Fruit fly (Drosophila melanogaster) whole organism, embryonic: ENCODE measurements around the gene CG32855.

Source experiments
- Abd-B ChIP-seq: fragments of 200-800 bp; sonication (Bioruptor generic); optimal IDR thresholded peaks from 2 replicates; lab custom pipeline; 2018; ENCODE audit warnings: missing biosample characterization, mild to moderate bottlenecking, missing genetic modification characterization, moderate library complexity
- B-H2 ChIP-seq: fragments of 200-800 bp; sonication (Bioruptor generic); optimal IDR thresholded peaks from 2 replicates; lab custom pipeline; 2018; ENCODE audit warnings: missing biosample characterization, mild to moderate bottlenecking, missing genetic modification characterization
- Bdp1 ChIP-seq: fragments of 200-800 bp; sonication (Bioruptor generic); optimal IDR thresholded peaks from 3 replicates; lab custom pipeline; 2016; ENCODE audit warnings: missing biosample characterization, missing genetic modification characterization
- CG1233 ChIP-seq: fragments of 200-800 bp; sonication (Bioruptor generic); optimal IDR thresholded peaks from 4 replicates; lab custom pipeline; 2018; ENCODE audit warnings: missing biosample characterization, mild to moderate bottlenecking, missing genetic modification characterization
- CG12942 ChIP-seq: fragments of 200-800 bp; sonication (Bioruptor generic); optimal IDR thresholded peaks from 3 replicates; lab custom pipeline; 2016; ENCODE audit warnings: missing biosample characterization, missing genetic modification characterization
- CG15601 ChIP-seq: fragments of 200-800 bp; sonication (Bioruptor generic); optimal IDR thresholded peaks from 3 replicates; lab custom pipeline; 2019; ENCODE audit warnings: missing biosample characterization, mild to moderate bottlenecking, missing genetic modification characterization, moderate library complexity
- CG17612 ChIP-seq: fragments of 200-800 bp; sonication (Bioruptor generic); IDR thresholded peaks from 2 replicates; pipeline ENCODE4 v1.3.6; 2022; ENCODE audit warnings: missing biosample characterization, missing genetic modification characterization
- CG1832 ChIP-seq: fragments of 200-800 bp; sonication (Bioruptor generic); optimal IDR thresholded peaks from 2 replicates; lab custom pipeline; 2017; ENCODE audit warnings: missing biosample characterization, mild to moderate bottlenecking, missing genetic modification characterization, inconsistent platforms
- CG18619 ChIP-seq: fragments of 200-800 bp; sonication (Bioruptor generic); optimal IDR thresholded peaks from 3 replicates; lab custom pipeline; 2017; ENCODE audit warnings: missing biosample characterization, mild to moderate bottlenecking, missing genetic modification characterization
- CG2116 ChIP-seq: fragments of 200-800 bp; sonication (Bioruptor generic); optimal IDR thresholded peaks from 3 replicates; lab custom pipeline; 2018; ENCODE audit warnings: missing biosample characterization, mild to moderate bottlenecking, missing genetic modification characterization
- CG2678 ChIP-seq: fragments of 200-800 bp; sonication (Bioruptor generic); optimal IDR thresholded peaks from 3 replicates; lab custom pipeline; 2019; ENCODE audit warnings: missing biosample characterization, mild to moderate bottlenecking, missing genetic modification characterization, moderate library complexity
- CG34224 ChIP-seq: fragments of 200-800 bp; sonication (Bioruptor generic); IDR thresholded peaks from 3 replicates; pipeline ENCODE4 v1.3.6; 2022; ENCODE audit warnings: missing biosample characterization, missing genetic modification characterization; ENCODE audit not compliant: partially characterized antibody
- CG3847 ChIP-seq: fragments of 200-800 bp; sonication (Bioruptor generic); IDR thresholded peaks from 2 replicates; pipeline ENCODE4 v1.3.6; 2022; ENCODE audit warnings: missing biosample characterization, missing genetic modification characterization
- CG6254 ChIP-seq: fragments of 200-800 bp; sonication (Bioruptor generic); optimal IDR thresholded peaks from 3 replicates; lab custom pipeline; 2017; ENCODE audit warnings: mild to moderate bottlenecking, missing biosample characterization, missing genetic modification reagents, missing genetic modification characterization
- CG7372 ChIP-seq: fragments of 200-800 bp; sonication (Bioruptor generic); IDR thresholded peaks from 2 replicates; pipeline ENCODE4 v1.3.6; 2022; ENCODE audit warnings: missing biosample characterization, missing genetic modification characterization
- CG7786 ChIP-seq: fragments of 200-800 bp; sonication (Bioruptor generic); optimal IDR thresholded peaks from 2 replicates; lab custom pipeline; 2016; ENCODE audit warnings: missing biosample characterization, missing genetic modification characterization
- CG7963 ChIP-seq: fragments of 200-800 bp; sonication (Bioruptor generic); IDR thresholded peaks from 3 replicates; pipeline ENCODE4 v1.3.6; 2022; ENCODE audit warnings: missing biosample characterization, missing genetic modification characterization; ENCODE audit not compliant: partially characterized antibody
- CG9817 ChIP-seq: fragments of 200-800 bp; sonication (Bioruptor generic); optimal IDR thresholded peaks from 2 replicates; lab custom pipeline; 2018; ENCODE audit warnings: missing biosample characterization, mild to moderate bottlenecking, missing genetic modification characterization, moderate library complexity
- CoRest ChIP-seq: fragments of 200-800 bp; sonication (Bioruptor generic); optimal IDR thresholded peaks from 3 replicates; lab custom pipeline; 2018; ENCODE audit warnings: missing biosample characterization, mild to moderate bottlenecking, missing genetic modification characterization, moderate library complexity
- Deaf1 ChIP-seq: fragments of 200-800 bp; optimal IDR thresholded peaks from 3 replicates; lab custom pipeline; 2019; ENCODE audit warnings: missing biosample characterization, mild to moderate bottlenecking, missing genetic modification characterization, moderate library complexity
- E2f1 ChIP-seq: fragments of 200-800 bp; sonication (Bioruptor generic); IDR thresholded peaks from 2 replicates; pipeline ENCODE4 v1.3.6; 2022; ENCODE audit warnings: missing biosample characterization, missing genetic modification characterization
- ERR ChIP-seq: fragments of 200-800 bp; sonication (Bioruptor generic); optimal IDR thresholded peaks from 2 replicates; lab custom pipeline; 2016; ENCODE audit warnings: missing biosample characterization, missing genetic modification characterization
- Ets97D ChIP-seq: fragments of 200-800 bp; sonication (Bioruptor generic); optimal IDR thresholded peaks from 3 replicates; lab custom pipeline; 2016; ENCODE audit warnings: missing biosample characterization, missing genetic modification characterization
- Fer1 ChIP-seq: fragments of 200-800 bp; sonication (Bioruptor generic); optimal IDR thresholded peaks from 2 replicates; lab custom pipeline; 2017; ENCODE audit warnings: missing biosample characterization, mild to moderate bottlenecking, missing genetic modification characterization
- Fer2 ChIP-seq: fragments of 200-800 bp; sonication (Bioruptor generic); optimal IDR thresholded peaks from 2 replicates; lab custom pipeline; 2018; ENCODE audit warnings: missing biosample characterization, mild to moderate bottlenecking, missing genetic modification characterization, moderate library complexity
- Gug ChIP-seq: fragments of 200-800 bp; sonication (Bioruptor generic); IDR thresholded peaks from 4 replicates; pipeline ENCODE4 v1.3.6; 2022; ENCODE audit warnings: missing biosample characterization, missing genetic modification characterization
- Nf-YA ChIP-seq: fragments of 200-800 bp; sonication (Bioruptor generic); IDR thresholded peaks from 2 replicates; pipeline ENCODE4 v1.3.6; 2022; ENCODE audit warnings: missing biosample characterization, missing genetic modification characterization
- Nf-YC ChIP-seq: fragments of 200-800 bp; optimal IDR thresholded peaks from 3 replicates; lab custom pipeline; 2019; ENCODE audit warnings: missing biosample characterization, mild to moderate bottlenecking, missing genetic modification characterization, moderate library complexity
- PHDP ChIP-seq: fragments of 200-800 bp; sonication (Bioruptor generic); optimal IDR thresholded peaks from 3 replicates; lab custom pipeline; 2018; ENCODE audit warnings: missing biosample characterization, mild to moderate bottlenecking, missing genetic modification characterization, moderate library complexity
- Sox100B ChIP-seq: fragments of 200-800 bp; sonication (Bioruptor generic); optimal IDR thresholded peaks from 3 replicates; lab custom pipeline; 2018; ENCODE audit warnings: missing biosample characterization, mild to moderate bottlenecking, missing genetic modification characterization
- Spps ChIP-seq: fragments of 200-800 bp; sonication (Bioruptor generic); optimal IDR thresholded peaks from 2 replicates; lab custom pipeline; 2018; ENCODE audit warnings: missing biosample characterization, mild to moderate bottlenecking, missing genetic modification characterization
- Sry-β ChIP-seq: fragments of 200-800 bp; sonication (Bioruptor generic); optimal IDR thresholded peaks from 2 replicates; lab custom pipeline; 2018; ENCODE audit warnings: missing biosample characterization, mild to moderate bottlenecking, missing genetic modification characterization, moderate library complexity
- amos ChIP-seq: fragments of 200-800 bp; sonication (Bioruptor generic); IDR thresholded peaks from 2 replicates; pipeline ENCODE4 v1.3.6; 2022; ENCODE audit warnings: missing biosample characterization, missing genetic modification characterization; ENCODE audit not compliant: partially characterized antibody
- bsh ChIP-seq, 2 experiments: fragments of 200-800 bp; sonication (Bioruptor generic); optimal IDR thresholded peaks; 2 replicates each; lab custom pipeline; 2017 to 2018; ENCODE audit warnings: mild to moderate bottlenecking in 2 of 2, missing biosample characterization in 2 of 2, missing genetic modification characterization in 2 of 2, moderate library complexity in 1 of 2
- chinmo ChIP-seq: fragments of 200-800 bp; sonication (Bioruptor generic); IDR thresholded peaks from 4 replicates; pipeline ENCODE4 v1.3.6; 2022; ENCODE audit warnings: missing biosample characterization, missing genetic modification characterization; ENCODE audit not compliant: partially characterized antibody
- ci ChIP-seq: fragments of 200-800 bp; sonication (Bioruptor generic); IDR thresholded peaks from 3 replicates; pipeline ENCODE4 v1.3.6; 2022; ENCODE audit warnings: missing biosample characterization, missing genetic modification characterization
- croc ChIP-seq: fragments of 200-800 bp; sonication (Bioruptor generic); conservative IDR thresholded peaks from 3 replicates; pipeline ENCODE4 v1.3.6; 2022; ENCODE audit warnings: missing biosample characterization, missing genetic modification characterization
- disco-r ChIP-seq: fragments of 200-800 bp; sonication (Bioruptor generic); optimal IDR thresholded peaks from 2 replicates; lab custom pipeline; 2016; ENCODE audit warnings: missing biosample characterization, missing genetic modification characterization
- dpn ChIP-seq, 2 experiments: fragments of 200-800 bp; sonication (Bioruptor generic); optimal IDR thresholded peaks; 3 replicates each; lab custom pipeline; 2016; ENCODE audit warnings: missing biosample characterization in 2 of 2, missing genetic modification characterization in 2 of 2
- dysf ChIP-seq: fragments of 200-800 bp; sonication (Bioruptor generic); IDR thresholded peaks from 3 replicates; pipeline ENCODE4 v1.3.6; 2022; ENCODE audit warnings: missing biosample characterization, missing genetic modification characterization
- gcm2 ChIP-seq: fragments of 200-800 bp; sonication (Bioruptor generic); optimal IDR thresholded peaks from 2 replicates; lab custom pipeline; 2016; ENCODE audit warnings: missing biosample characterization, missing genetic modification characterization
- lab ChIP-seq: fragments of 200-800 bp; sonication (Bioruptor generic); optimal IDR thresholded peaks from 3 replicates; lab custom pipeline; 2017; ENCODE audit warnings: missing biosample characterization, missing genetic modification characterization, mild to moderate bottlenecking, moderate library complexity, missing genetic modification reagents
- onecut ChIP-seq: fragments of 200-800 bp; sonication (Bioruptor generic); IDR thresholded peaks from 2 replicates; pipeline ENCODE4 v1.3.6; 2022; ENCODE audit warnings: missing biosample characterization, missing genetic modification characterization
- repo ChIP-seq: fragments of 200-800 bp; sonication (Bioruptor generic); optimal IDR thresholded peaks from 2 replicates; lab custom pipeline; 2016; ENCODE audit warnings: missing biosample characterization, missing genetic modification characterization
- sens ChIP-seq: fragments of 200-800 bp; sonication (Bioruptor generic); peaks from one replicate; lab custom pipeline; 2016; ENCODE audit warnings: missing biosample characterization, missing genetic modification characterization
- ssp ChIP-seq: fragments of 200-800 bp; sonication (Bioruptor generic); IDR thresholded peaks from 2 replicates; pipeline ENCODE4 v1.3.6; 2022; ENCODE audit warnings: missing biosample characterization, missing genetic modification characterization
- stc ChIP-seq: fragments of 200-800 bp; sonication (Bioruptor generic); IDR thresholded peaks from 2 replicates; pipeline ENCODE4 v1.3.6; 2022; ENCODE audit warnings: missing biosample characterization, missing genetic modification characterization
- twi ChIP-seq: fragments of 200-800 bp; optimal IDR thresholded peaks from 2 replicates; lab custom pipeline; 2019; ENCODE audit warnings: missing biosample characterization, mild to moderate bottlenecking, missing genetic modification characterization, moderate library complexity
- tx ChIP-seq: fragments of 200-800 bp; sonication (Bioruptor generic); optimal IDR thresholded peaks from 2 replicates; lab custom pipeline; 2016; ENCODE audit warnings: missing biosample characterization, missing genetic modification characterization
- wek ChIP-seq: fragments of 200-800 bp; sonication (Bioruptor generic); optimal IDR thresholded peaks from 3 replicates; lab custom pipeline; 2018; ENCODE audit warnings: missing biosample characterization, mild to moderate bottlenecking, missing genetic modification characterization, moderate library complexity
- zfh2 ChIP-seq: fragments of 200-800 bp; sonication (Bioruptor generic); optimal IDR thresholded peaks from 2 replicates; lab custom pipeline; 2016; ENCODE audit warnings: missing biosample characterization, missing genetic modification characterization

The CG32855 gene

dm6 chr3R:16040925-16041324, 39.9 kb downstream of the CG32855 start (continued):
- TF ChIP-seq CG17612 (no peak), Bdp1 (no peak), zfh2 (GFP tag; lab: Kevin White, UChicago) (no peak), sens (GFP tag; lab: Kevin White, UChicago) (peak; percentile 68), wek (GFP tag; lab: Kevin White, UChicago) (no peak), CG12942 (GFP tag; lab: Kevin White, UChicago) (no peak), B-H2 (GFP tag; lab: Kevin White, UChicago) (no peak), dysf (no peak), tx (GFP tag; lab: Kevin White, UChicago) (no peak), Deaf1 (tag; lab: Kevin White, UChicago) (no peak), CoRest (tag; lab: Kevin White, UChicago) (peak; percentile 33), stc (GFP tag; lab: Robert Waterston, UW) (no peak), Nf-YC (tag; lab: Kevin White, UChicago) (no peak), E2f1 (no peak), CG1233 (GFP tag; lab: Kevin White, UChicago) (no peak), amos (peak; percentile 61), Sox100B (GFP tag; lab: Kevin White, UChicago) (no peak), chinmo (GFP tag; lab: Robert Waterston, UW) (0 out of 4 replicates have a peak, but pooled peaks have one; percentile 19), Sry-β (GFP tag; lab: Kevin White, UChicago) (no peak), Fer1 (GFP tag; lab: Kevin White, UChicago) (no peak), CG3847 (GFP tag; lab: Robert Waterston, UW) (no peak), disco-r (GFP tag; lab: Kevin White, UChicago) (no peak), Abd-B (GFP tag; lab: Kevin White, UChicago) (no peak), dpn (GFP tag; optimal IDR thresholded peaks at IDR 0.05; lab: Kevin White, UChicago) (no peak), Ets97D (GFP tag; lab: Kevin White, UChicago) (no peak), CG15601 (no peak), gcm2 (GFP tag; lab: Kevin White, UChicago) (no peak), CG34224 (no peak), Nf-YA (GFP tag; lab: Robert Waterston, UW) (no peak), croc (GFP tag; lab: Robert Waterston, UW) (no peak), CG7372 (no peak), twi (no peak), CG2678 (tag; lab: Kevin White, UChicago) (no peak), ci (GFP tag; lab: Robert Waterston, UW) (no peak), repo (no peak), Spps (no peak), lab (GFP tag; lab: Kevin White, UChicago) (no peak), CG9817 (tag; lab: Kevin White, UChicago) (no peak), ERR (GFP tag; lab: Kevin White, UChicago) (no peak), CG7963 (GFP tag; lab: Robert Waterston, UW) (no peak), CG2116 (GFP tag; lab: Kevin White, UChicago) (no peak), PHDP (no peak), Fer2 (tag; lab: Kevin White, UChicago) (no peak), Gug (no peak), onecut (GFP tag; lab: Robert Waterston, UW) (no peak), CG1832 (peak; percentile 35), CG6254 (GFP tag; lab: Kevin White, UChicago) (no peak), CG18619 (no peak), ssp (GFP tag; lab: Robert Waterston, UW) (no peak), bsh (GFP tag; optimal IDR thresholded peaks at IDR 0.05; lab: Kevin White, UChicago) (no peak), CG7786 (GFP tag; lab: Kevin White, UChicago) (no peak)
